Fruit fly (Drosophila melanogaster): Measurements from ENCODE around the gene CG12448.
A peak's percentile ranks its signal among the peaks of the same experiment; 100 is the strongest.

CG12448 gene

dm6 chr2L:15912901-15913673 is 28.2 kb upstream of the CG12448 start:
- TF ChIP-seq CG17801 (GFP tag; optimal IDR thresholded peaks at IDR 0.05; ENCODE audit: partially characterized antibody) = peak; percentile 9

- TF ChIP-seq CG17801 (GFP tag; optimal IDR thresholded peaks at IDR 0.05; ENCODE audit: partially characterized antibody) = peak; percentile 23
Observed at dm6 chr2L:15913674-15914037, 27.6 kb upstream of the CG12448 start.

- TF ChIP-seq CG17801 (GFP tag; optimal IDR thresholded peaks at IDR 0.05; ENCODE audit: partially characterized antibody) = no peak
Observed at dm6 chr2L:15916588-15916987, 24.7 kb upstream of the CG12448 start, which contains the start of gene CG13244. Gene CG13244 (plus strand): TSS chr2L:15916888.

- no peak for TF ChIP-seq CG17801 (GFP tag; optimal IDR thresholded peaks at IDR 0.05; ENCODE audit: partially characterized antibody)
Observed at dm6 chr2L:15923095-15923494, 18.1 kb upstream of the CG12448 start, which contains the start of gene CG4793. Gene CG4793 (plus strand): TSS chr2L:15923395.

- TF ChIP-seq CG17801 (GFP tag; optimal IDR thresholded peaks at IDR 0.05; ENCODE audit: partially characterized antibody) = no peak
Observed at dm6 chr2L:15936138-15936537, 5.1 kb upstream of the CG12448 start.

- TF ChIP-seq CG17801 (GFP tag; optimal IDR thresholded peaks at IDR 0.05; ENCODE audit: partially characterized antibody) = no peak
Observed at dm6 chr2L:15949457-15949856, 8.2 kb downstream of the CG12448 start.

- TF ChIP-seq CG17801 (GFP tag; optimal IDR thresholded peaks at IDR 0.05; ENCODE audit: partially characterized antibody) = no peak
Observed at dm6 chr2L:15957558-15957957, 16.3 kb downstream of the CG12448 start, which contains the start of gene CG18063. Gene CG18063 (plus strand): TSS chr2L:15957858.

dm6 chr2L:15962335-15962734 is 21.1 kb downstream of the CG12448 start, which contains the start of gene beat-Ib:
Gene beat-Ib (minus strand): TSS chr2L:15962435.
- no peak for TF ChIP-seq CG17801 (GFP tag; optimal IDR thresholded peaks at IDR 0.05; ENCODE audit: partially characterized antibody)

dm6 chr2L:15979186-15979585 is 37.9 kb downstream of the CG12448 start, which contains the start of gene CG10839:
Gene CG10839 (plus strand): TSS chr2L:15979486.
- no peak for TF ChIP-seq CG17801 (GFP tag; optimal IDR thresholded peaks at IDR 0.05; ENCODE audit: partially characterized antibody)

Data from ovary, adult (tissue).